Worm (Caenorhabditis elegans) whole organism, mixed stage, embryonic: ENCODE measurements around the gene sti-1.
"Not testable (repeated sequence)": the region's sequence is repeated elsewhere in the genome, so short reads cannot be mapped to it uniquely, and the experiment has no call there.

Experiments used
- blmp-1 ChIP-seq: fragments of 150-350 bp; optimal IDR thresholded peaks from 2 replicates; lab custom pipeline; 2014; ENCODE audit warnings: missing biosample characterization, missing genetic modification characterization
- elt-1 ChIP-seq: sonication (generic microtip); optimal IDR thresholded peaks from 2 replicates; lab custom pipeline; 2017; ENCODE audit warnings: missing genetic modification characterization, mild to moderate bottlenecking, missing compliant biosample characterization, antibody characterized with exemption, moderate library complexity, borderline replicate concordance; ENCODE audit not compliant: insufficient read depth
- mab-5 ChIP-seq: fragments of 150-350 bp; optimal IDR thresholded peaks from 2 replicates; lab custom pipeline; 2014; ENCODE audit warnings: missing biosample characterization, missing genetic modification characterization
- mep-1 ChIP-seq: fragments of 150-350 bp; optimal IDR thresholded peaks from 2 replicates; lab custom pipeline; 2017; ENCODE audit warnings: missing biosample characterization, missing genetic modification reagents, missing genetic modification characterization, inconsistent platforms
- nhr-12 ChIP-seq: fragments of 150-350 bp; optimal IDR thresholded peaks from 2 replicates; lab custom pipeline; 2014; ENCODE audit warnings: missing biosample characterization, missing genetic modification characterization
- nhr-2 ChIP-seq: fragments of 150-350 bp; optimal IDR thresholded peaks from 2 replicates; lab custom pipeline; 2014; ENCODE audit warnings: missing biosample characterization, missing genetic modification characterization
- nhr-76 ChIP-seq: sonication (generic microtip); optimal IDR thresholded peaks from 2 replicates; lab custom pipeline; 2017; ENCODE audit warnings: missing biosample characterization, missing genetic modification characterization
- pha-4 ChIP-seq: fragments of 150-350 bp; optimal IDR thresholded peaks from 2 replicates; lab custom pipeline; 2018; ENCODE audit warnings: missing biosample characterization, missing genetic modification reagents, missing genetic modification characterization
- unc-120 ChIP-seq: sonication (generic microtip); optimal IDR thresholded peaks from 2 replicates; lab custom pipeline; 2017; ENCODE audit warnings: missing genetic modification characterization, missing compliant biosample characterization; ENCODE audit not compliant: poor library complexity, severe bottlenecking
- unc-62 ChIP-seq: fragments of 150-350 bp; optimal IDR thresholded peaks from 2 replicates; lab custom pipeline; 2014; ENCODE audit warnings: missing biosample characterization, missing genetic modification reagents, missing genetic modification characterization
- zip-8 ChIP-seq: fragments of 150-350 bp; optimal IDR thresholded peaks from 2 replicates; lab custom pipeline; 2014; ENCODE audit warnings: missing biosample characterization, missing genetic modification characterization
- ztf-11 ChIP-seq: fragments of 150-350 bp; optimal IDR thresholded peaks from 2 replicates; lab custom pipeline; 2014; ENCODE audit warnings: missing biosample characterization, missing genetic modification characterization

ce11 chrV:820629-821028 lies 47.3 kb downstream of the sti-1 start, which contains the start of gene srx-32:
- TF ChIP-seq nhr-12; nhr-76 (tag; lab: Kevin White, UChicago); unc-120 (tag; lab: Kevin White, UChicago); ztf-11 (tag; lab: Kevin White, UChicago); blmp-1 (tag; lab: Kevin White, UChicago); zip-8 (tag; lab: Kevin White, UChicago); elt-1 (tag; lab: Kevin White, UChicago); mep-1; unc-62 (GFP tag; lab: Kevin White, UChicago); nhr-2 (tag; lab: Kevin White, UChicago); mab-5 (tag; lab: Kevin White, UChicago); pha-4 (tag; lab: Kevin White, UChicago): not testable (repeated sequence)
